Worm (Caenorhabditis elegans): ENCODE measurements around the gene ZK856.5.

DNA sequence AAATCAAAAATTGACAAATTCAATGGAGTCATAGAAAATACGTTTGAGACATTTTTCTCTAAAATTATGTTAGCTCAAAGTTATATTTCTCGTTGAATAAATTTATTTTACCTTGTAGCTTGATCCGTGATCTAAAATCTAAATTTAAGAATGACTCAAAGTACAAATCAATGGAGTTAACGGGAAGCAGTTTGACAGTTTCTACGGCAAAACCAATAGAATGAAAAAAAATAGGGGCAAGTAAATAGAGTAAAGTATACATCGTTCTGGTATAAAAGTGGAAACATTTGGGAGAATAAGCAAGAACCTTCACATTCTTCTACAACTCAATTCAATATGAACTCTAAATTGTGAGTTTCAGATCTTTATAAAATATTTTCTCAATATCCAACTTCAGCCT, 41.0 kb upstream of the ZK856.5 start, which contains the start of gene fipr-6:
- TF ChIP-seq snpc-4 (tag; optimal IDR thresholded peaks at IDR 0.05) (no peak), ces-1 (GFP tag; optimal IDR thresholded peaks at IDR 0.05) (no peak), nhr-12 (tag; optimal IDR thresholded peaks at IDR 0.05) (no peak), elt-3 (tag; optimal IDR thresholded peaks at IDR 0.05) (no peak), mep-1 (tag; optimal IDR thresholded peaks at IDR 0.05) (no peak), ztf-11 (tag; optimal IDR thresholded peaks at IDR 0.05) (no peak), unc-62 (GFP tag; optimal IDR thresholded peaks at IDR 0.05) (no peak), lsy-2 (tag; optimal IDR thresholded peaks at IDR 0.05) (no peak), blmp-1 (tag; optimal IDR thresholded peaks at IDR 0.05) (no peak), lin-13 (tag; optimal IDR thresholded peaks at IDR 0.05) (no peak), M03D4.4 (tag; optimal IDR thresholded peaks at IDR 0.05) (no peak)
